Fruit fly (Drosophila melanogaster): Measurements from ENCODE around the gene CG5567.

DNA sequence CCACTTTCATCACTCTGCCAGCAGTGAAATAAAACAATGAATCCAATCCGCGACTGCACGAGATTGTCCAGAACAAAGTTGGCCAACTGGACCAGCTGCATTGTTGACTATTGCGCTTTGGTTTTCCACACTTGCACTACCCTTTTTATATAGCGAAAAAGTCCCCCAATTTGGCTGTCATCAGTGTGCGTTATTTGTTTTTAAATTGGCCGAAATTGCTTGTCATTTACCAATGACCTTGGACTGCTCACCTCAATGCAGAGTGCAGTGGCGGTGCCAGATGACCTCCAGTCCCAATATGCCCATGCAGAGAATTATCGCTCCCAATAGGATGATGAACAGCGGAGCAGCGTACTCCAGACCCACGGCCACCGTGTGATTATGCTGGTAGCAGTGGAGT is 25.5 kb downstream of the CG5567 start, which contains the start of gene Ir75a:
- TF ChIP-seq Usf (GFP tag; optimal IDR thresholded peaks at IDR 0.05) (no peak), Med (GFP tag) (no peak), Dll (GFP tag; IDR thresholded peaks at IDR 0.05; ENCODE audit: partially characterized antibody) (no peak), chm (GFP tag; IDR thresholded peaks at IDR 0.05) (no peak), Blimp-1 (GFP tag; optimal IDR thresholded peaks at IDR 0.05) (no peak), zf30C (GFP tag; optimal IDR thresholded peaks at IDR 0.05) (no peak), NC2α (GFP tag; optimal IDR thresholded peaks at IDR 0.05) (no peak), eyg (GFP tag; optimal IDR thresholded peaks at IDR 0.05) (no peak), amos (GFP tag; IDR thresholded peaks at IDR 0.05; ENCODE audit: partially characterized antibody) (no peak)
